Worm (Caenorhabditis elegans) whole organism, dauer: ENCODE measurements around the gene F20E11.18.
"Not testable (repeated sequence)": the region's sequence is repeated elsewhere in the genome, so short reads cannot be mapped to it uniquely, and the experiment has no call there.

Source experiments
- unc-62 ChIP-seq: sonication (generic microtip); optimal IDR thresholded peaks from 2 replicates; lab custom pipeline; 2017; ENCODE audit warnings: missing biosample characterization, missing genetic modification reagents, missing genetic modification characterization

The F20E11.18 gene

ce11 chrV:17430066-17430465 lies 6.3 kb downstream of the F20E11.18 start, which contains the start of gene T27C5.10:
Gene T27C5.10 (minus strand): TSS chrV:17430166.
- TF ChIP-seq unc-62: no peak

- TF ChIP-seq unc-62: no peak
Observed at ce11 chrV:17429262-17429661, 7.1 kb downstream of the F20E11.18 start.

- no peak for TF ChIP-seq unc-62
Observed at ce11 chrV:17416833-17417232, 19.6 kb downstream of the F20E11.18 start, which contains the start of gene clc-21. Gene clc-21 (plus strand): TSS chrV:17417133.

ce11 chrV:17414951-17415350 lies 21.4 kb downstream of the F20E11.18 start, which contains the start of gene T27C5.12:
Gene T27C5.12 (plus strand): TSS chrV:17415251.
- TF ChIP-seq unc-62: no peak

- not testable (repeated sequence) for TF ChIP-seq unc-62
Observed at ce11 chrV:17409955-17410354, 26.4 kb downstream of the F20E11.18 start, which contains the start of gene srh-132. Gene srh-132 (plus strand): TSS chrV:17410255.

- TF ChIP-seq unc-62: no peak
Observed at ce11 chrV:17395374-17395773, 41.0 kb downstream of the F20E11.18 start, which contains the start of gene srh-120. Gene srh-120 (plus strand): TSS chrV:17395674.
